Fruit fly (Drosophila melanogaster) whole organism, pupa: ENCODE measurements around the gene Crz.
A peak's percentile ranks its signal among the peaks of the same experiment; 100 is the strongest.

Experiments
- CG10348 ChIP-seq: fragments of 200-800 bp; sonication (Bioruptor generic); IDR thresholded peaks from 2 replicates; pipeline ENCODE4 v1.3.6; 2022; ENCODE audit warnings: missing biosample characterization, missing genetic modification characterization
- CG15710 ChIP-seq: fragments of 200-800 bp; sonication (Bioruptor generic); optimal IDR thresholded peaks from 2 replicates; lab custom pipeline; 2018; ENCODE audit warnings: missing biosample characterization, mild to moderate bottlenecking, missing genetic modification characterization, moderate library complexity
- CG8159 ChIP-seq: fragments of 200-800 bp; sonication (Bioruptor generic); optimal IDR thresholded peaks from 3 replicates; lab custom pipeline; 2018; ENCODE audit warnings: missing biosample characterization, mild to moderate bottlenecking, missing genetic modification characterization, moderate library complexity
- CG8301 ChIP-seq: fragments of 200-800 bp; sonication (Bioruptor generic); optimal IDR thresholded peaks from 2 replicates; lab custom pipeline; 2018; ENCODE audit warnings: missing biosample characterization, mild to moderate bottlenecking, missing genetic modification characterization
- CG9948 ChIP-seq: fragments of 200-800 bp; sonication (Bioruptor generic); optimal IDR thresholded peaks from 2 replicates; lab custom pipeline; 2018; ENCODE audit warnings: missing biosample characterization, mild to moderate bottlenecking, missing genetic modification characterization, moderate library complexity
- D1 ChIP-seq: fragments of 200-800 bp; sonication (Bioruptor generic); optimal IDR thresholded peaks from 2 replicates; lab custom pipeline; 2018; ENCODE audit warnings: missing biosample characterization, mild to moderate bottlenecking, missing genetic modification characterization, moderate library complexity
- Pif1A ChIP-seq: fragments of 200-800 bp; sonication (Bioruptor generic); optimal IDR thresholded peaks from 3 replicates; lab custom pipeline; 2016; ENCODE audit warnings: missing biosample characterization, missing genetic modification characterization
- fd96Ca ChIP-seq: fragments of 200-800 bp; sonication (Bioruptor generic); IDR thresholded peaks from 3 replicates; pipeline ENCODE4 v1.3.6; 2022; ENCODE audit warnings: missing biosample characterization, missing genetic modification characterization

- TF ChIP-seq D1 (tag; lab: Kevin White, UChicago) (no peak), CG8301 (peak; percentile 76), CG8159 (peak; percentile 72), CG15710 (peak; percentile 65), CG9948 (tag; lab: Kevin White, UChicago) (peak; percentile 73), Pif1A (GFP tag; lab: Kevin White, UChicago) (no peak), CG10348 (GFP tag; lab: Robert Waterston, UW) (no peak), fd96Ca (peak; percentile 56; the same call in 2 of the 3 replicates)
Observed at dm6 chr3R:14327472-14328104, 12.9 kb downstream of the Crz start, which contains the start of gene spn-B.
